ENCODE assay signal across 4 fruit fly cellular contexts in genomic region chrX:2977857-2978473, dm6.
A peak's percentile ranks its signal among the peaks of the same experiment; 100 is the strongest.
TF ChIP-seq lines count a peak whose summit lies in the region.

No protein-coding gene starts in this region.

- TF ChIP-seq CTCF in whole organism, embryonic (GFP tag; optimal IDR thresholded peaks at IDR 0.05; lab: Kevin White, UChicago): no peak

TF ChIP-seq in whole organism, embryonic, 481 proteins besides CTCF, POLR2A, EP300 and RAD21 (continues in another document):
- TF ChIP-seq Six4 (GFP tag; optimal IDR thresholded peaks at IDR 0.05; lab: Kevin White, UChicago) (no peak), peb (GFP tag; IDR thresholded peaks at IDR 0.05; lab: Robert Waterston, UW) (no peak), jigr1 (GFP tag; IDR thresholded peaks at IDR 0.05; lab: Robert Waterston, UW) (no peak), fd3F (GFP tag; optimal IDR thresholded peaks at IDR 0.05; lab: Kevin White, UChicago) (no peak), Lim3 (GFP tag; IDR thresholded peaks at IDR 0.05; lab: Robert Waterston, UW) (no peak), CG14441 (GFP tag; IDR thresholded peaks at IDR 0.05; lab: Robert Waterston, UW) (no peak), CG10267 (tag; optimal IDR thresholded peaks at IDR 0.05; lab: Kevin White, UChicago) (peak; percentile 34), CG17802 (tag; optimal IDR thresholded peaks at IDR 0.05; lab: Kevin White, UChicago) (no peak), pho (GFP tag; optimal IDR thresholded peaks at IDR 0.05; lab: Kevin White, UChicago) (no peak), CG18599 (GFP tag; optimal IDR thresholded peaks at IDR 0.05; lab: Kevin White, UChicago) (peak; percentile 40), NFAT (GFP tag; IDR thresholded peaks at IDR 0.05; lab: Robert Waterston, UW) (no peak), her (GFP tag; optimal IDR thresholded peaks at IDR 0.05; lab: Kevin White, UChicago) (no peak), B-H2 (GFP tag; optimal IDR thresholded peaks at IDR 0.05; lab: Kevin White, UChicago) (no peak), CG34376 (GFP tag; optimal IDR thresholded peaks at IDR 0.05; lab: Kevin White, UChicago) (no peak), odd (GFP tag; optimal IDR thresholded peaks at IDR 0.05; lab: Kevin White, UChicago) (no peak), D19A (tag; optimal IDR thresholded peaks at IDR 0.05; lab: Kevin White, UChicago) (peak; percentile 0), kni (GFP tag; optimal IDR thresholded peaks at IDR 0.05; lab: Kevin White, UChicago) (no peak), CG8765 (GFP tag; IDR thresholded peaks at IDR 0.05; lab: Robert Waterston, UW) (no peak), CG6175 (GFP tag; IDR thresholded peaks at IDR 0.05; lab: Robert Waterston, UW) (no peak), HLH4C (GFP tag; IDR thresholded peaks at IDR 0.05; lab: Robert Waterston, UW; ENCODE audit: partially characterized antibody) (no peak), Gsc (GFP tag; IDR thresholded peaks at IDR 0.05; lab: Robert Waterston, UW) (no peak), NC2β (GFP tag; optimal IDR thresholded peaks at IDR 0.05; lab: Kevin White, UChicago) (no peak), CG6813 (GFP tag; optimal IDR thresholded peaks at IDR 0.05; lab: Kevin White, UChicago) (peak; percentile 18), Xbp1 (GFP tag; optimal IDR thresholded peaks at IDR 0.05; lab: Kevin White, UChicago) (peak; percentile 49)

TF ChIP-seq in whole organism, prepupa, 60 proteins besides CTCF, POLR2A, EP300 and RAD21 (continues in another document):
- TF ChIP-seq CG9139 (GFP tag; optimal IDR thresholded peaks at IDR 0.05; lab: Kevin White, UChicago): peak; percentile 20
- peak; percentile 54 for TF ChIP-seq CG11762 (GFP tag; optimal IDR thresholded peaks at IDR 0.05; lab: Kevin White, UChicago; ENCODE audit: insufficient read depth)
- TF ChIP-seq CG8319 (GFP tag; optimal IDR thresholded peaks at IDR 0.05; lab: Kevin White, UChicago): peak; percentile 43
- peak; percentile 33 for TF ChIP-seq CG3032 (tag; optimal IDR thresholded peaks at IDR 0.05; lab: Kevin White, UChicago)
- peak; percentile 76 for TF ChIP-seq CG6163 (GFP tag; IDR thresholded peaks at IDR 0.05; lab: Robert Waterston, UW)
- TF ChIP-seq Blimp-1 (GFP tag; optimal IDR thresholded peaks at IDR 0.05; lab: Kevin White, UChicago): peak; percentile 14
- peak; percentile 30 for TF ChIP-seq CG1621 (tag; optimal IDR thresholded peaks at IDR 0.05; lab: Kevin White, UChicago)
- TF ChIP-seq achi (GFP tag; optimal IDR thresholded peaks at IDR 0.05; lab: Kevin White, UChicago): peak; percentile 68
- TF ChIP-seq CG16779 (tag; optimal IDR thresholded peaks at IDR 0.05; lab: Kevin White, UChicago): peak; percentile 17
- peak; percentile 64 for TF ChIP-seq pdm3 (GFP tag; optimal IDR thresholded peaks at IDR 0.05; lab: Kevin White, UChicago)
- TF ChIP-seq spab (GFP tag; optimal IDR thresholded peaks at IDR 0.05; lab: Kevin White, UChicago): peak; percentile 39
- TF ChIP-seq CG6854 (GFP tag; optimal IDR thresholded peaks at IDR 0.05; lab: Kevin White, UChicago): no peak
- peak; percentile 70 for TF ChIP-seq Met (GFP tag; optimal IDR thresholded peaks at IDR 0.05; lab: Kevin White, UChicago)
- TF ChIP-seq Hr38 (GFP tag; optimal IDR thresholded peaks at IDR 0.05; lab: Kevin White, UChicago): no peak
- TF ChIP-seq fd85E (GFP tag; optimal IDR thresholded peaks at IDR 0.05; lab: Kevin White, UChicago): no peak
- no peak for TF ChIP-seq dsx (GFP tag; optimal IDR thresholded peaks at IDR 0.05; lab: Kevin White, UChicago; ENCODE audit: poor library complexity, severe bottlenecking)
- TF ChIP-seq CG10669 (GFP tag; optimal IDR thresholded peaks at IDR 0.05; lab: Kevin White, UChicago): peak; percentile 48
- TF ChIP-seq Sox14 (GFP tag; optimal IDR thresholded peaks at IDR 0.05; lab: Kevin White, UChicago): peak; percentile 54
- TF ChIP-seq CG10631 (GFP tag; optimal IDR thresholded peaks at IDR 0.05; lab: Kevin White, UChicago): peak; percentile 58
- peak; percentile 61 for TF ChIP-seq Lpt (GFP tag; optimal IDR thresholded peaks at IDR 0.05; lab: Kevin White, UChicago)
- peak; percentile 60 for TF ChIP-seq Sox102F (GFP tag; optimal IDR thresholded peaks at IDR 0.05; lab: Kevin White, UChicago)
- peak in 1 of 2 experiments; percentile 30 for TF ChIP-seq salr (GFP tag; optimal IDR thresholded peaks at IDR 0.05; lab: Kevin White, UChicago)
- TF ChIP-seq CG6808 (GFP tag; optimal IDR thresholded peaks at IDR 0.05; lab: Kevin White, UChicago): peak; percentile 33

TF ChIP-seq in whole organism, pupa, 21 proteins besides CTCF, POLR2A, EP300 and RAD21:
- 0 out of 2 replicates have a peak, but pooled peaks have one; percentile 19 for TF ChIP-seq CG10348 (GFP tag; IDR thresholded peaks at IDR 0.05; lab: Robert Waterston, UW)
- TF ChIP-seq Snoo (tag; optimal IDR thresholded peaks at IDR 0.05; lab: Kevin White, UChicago): peak; percentile 50
- peak; percentile 40 for TF ChIP-seq CG15710 (tag; optimal IDR thresholded peaks at IDR 0.05; lab: Kevin White, UChicago)
- TF ChIP-seq CG14655 (GFP tag; optimal IDR thresholded peaks at IDR 0.05; lab: Kevin White, UChicago): peak; percentile 49
- peak; percentile 64 for TF ChIP-seq CG8159 (tag; optimal IDR thresholded peaks at IDR 0.05; lab: Kevin White, UChicago)
- TF ChIP-seq gl (tag; optimal IDR thresholded peaks at IDR 0.05; lab: Kevin White, UChicago): no peak
- TF ChIP-seq CG12605 (GFP tag; IDR thresholded peaks at IDR 0.05; lab: Robert Waterston, UW): no peak
- peak; percentile 67; the same call in 1 of the 2 replicates for TF ChIP-seq Ets98B (GFP tag; IDR thresholded peaks at IDR 0.05; lab: Robert Waterston, UW)
- peak; percentile 56 for TF ChIP-seq Pif1A (GFP tag; optimal IDR thresholded peaks at IDR 0.05; lab: Kevin White, UChicago)
- peak; percentile 79 for TF ChIP-seq CG4496 (GFP tag; IDR thresholded peaks at IDR 0.05; lab: Robert Waterston, UW)
- no peak for TF ChIP-seq D1 (tag; optimal IDR thresholded peaks at IDR 0.05; lab: Kevin White, UChicago)
- TF ChIP-seq CG17806 (tag; optimal IDR thresholded peaks at IDR 0.05; lab: Kevin White, UChicago): peak; percentile 57
- TF ChIP-seq CG9948 (tag; optimal IDR thresholded peaks at IDR 0.05; lab: Kevin White, UChicago): peak; percentile 41
- TF ChIP-seq CG34367 (tag; optimal IDR thresholded peaks at IDR 0.05; lab: Kevin White, UChicago): peak; percentile 49
- TF ChIP-seq rn (GFP tag; IDR thresholded peaks at IDR 0.05; lab: Robert Waterston, UW): 0 out of 2 replicates have a peak, but pooled peaks have one; percentile 21
- TF ChIP-seq fd96Ca (GFP tag; IDR thresholded peaks at IDR 0.05; lab: Robert Waterston, UW): peak; percentile 71
- peak; percentile 19 for TF ChIP-seq Pif1B (GFP tag; optimal IDR thresholded peaks at IDR 0.05; lab: Kevin White, UChicago)
- no peak for TF ChIP-seq EcR (GFP tag; optimal IDR thresholded peaks at IDR 0.05; lab: Kevin White, UChicago)
- peak; percentile 33 for TF ChIP-seq CG8301 (tag; optimal IDR thresholded peaks at IDR 0.05; lab: Kevin White, UChicago)
- peak; percentile 65 for TF ChIP-seq CG32121 (GFP tag; IDR thresholded peaks at IDR 0.05; lab: Robert Waterston, UW)
- no peak for TF ChIP-seq CG13204 (GFP tag; optimal IDR thresholded peaks at IDR 0.05; lab: Kevin White, UChicago)

TF ChIP-seq in whole organism, wandering third instar larva, 38 proteins besides CTCF, POLR2A, EP300 and RAD21:
- peak; percentile 22 for TF ChIP-seq br (GFP tag; optimal IDR thresholded peaks at IDR 0.05; lab: Kevin White, UChicago)
- TF ChIP-seq woc (GFP tag; optimal IDR thresholded peaks at IDR 0.05; lab: Kevin White, UChicago): peak; percentile 5
- TF ChIP-seq rgr (GFP tag; optimal IDR thresholded peaks at IDR 0.05; lab: Kevin White, UChicago): peak; percentile 55
- TF ChIP-seq foxo (GFP tag; optimal IDR thresholded peaks at IDR 0.05; lab: Kevin White, UChicago): peak in 1 of 2 experiments; percentile 73
- no peak for TF ChIP-seq tai (GFP tag; optimal IDR thresholded peaks at IDR 0.05; lab: Kevin White, UChicago)
- TF ChIP-seq lola (GFP tag; optimal IDR thresholded peaks at IDR 0.05; lab: Kevin White, UChicago): no peak
- TF ChIP-seq Abd-B (GFP tag; optimal IDR thresholded peaks at IDR 0.05; lab: Kevin White, UChicago): no peak
- TF ChIP-seq fru (GFP tag; optimal IDR thresholded peaks at IDR 0.05; lab: Kevin White, UChicago): peak; percentile 73
- TF ChIP-seq GATAd (GFP tag; optimal IDR thresholded peaks at IDR 0.05; lab: Kevin White, UChicago): no peak
- peak; percentile 56 for TF ChIP-seq h (GFP tag; optimal IDR thresholded peaks at IDR 0.05; lab: Kevin White, UChicago)
- TF ChIP-seq ey (GFP tag; optimal IDR thresholded peaks at IDR 0.05; lab: Kevin White, UChicago): peak; percentile 31
- TF ChIP-seq OdsH (GFP tag; optimal IDR thresholded peaks at IDR 0.05; lab: Kevin White, UChicago): peak; percentile 38
- TF ChIP-seq psq (GFP tag; optimal IDR thresholded peaks at IDR 0.05; lab: Kevin White, UChicago): peak; percentile 24
- no peak for TF ChIP-seq Dif (GFP tag; optimal IDR thresholded peaks at IDR 0.05; lab: Kevin White, UChicago; ENCODE audit: partially characterized antibody)
- no peak for TF ChIP-seq Hr83 (GFP tag; optimal IDR thresholded peaks at IDR 0.05; lab: Kevin White, UChicago; ENCODE audit: poor library complexity, severe bottlenecking)
- TF ChIP-seq dmrt93B (GFP tag; optimal IDR thresholded peaks at IDR 0.05; lab: Kevin White, UChicago): peak; percentile 5
- TF ChIP-seq N (GFP tag; optimal IDR thresholded peaks at IDR 0.05; lab: Kevin White, UChicago): no peak
- no peak for TF ChIP-seq CG32264 (GFP tag; optimal IDR thresholded peaks at IDR 0.05; lab: Kevin White, UChicago)
- TF ChIP-seq brk (GFP tag; optimal IDR thresholded peaks at IDR 0.05; lab: Kevin White, UChicago): no peak
- peak; percentile 34 for TF ChIP-seq Hnf4 (GFP tag; optimal IDR thresholded peaks at IDR 0.05; lab: Kevin White, UChicago)
- TF ChIP-seq sage (GFP tag; optimal IDR thresholded peaks at IDR 0.05; lab: Kevin White, UChicago): no peak
- no peak for TF ChIP-seq pan (optimal IDR thresholded peaks at IDR 0.05; lab: Kevin White, UChicago)
- peak; percentile 43 for TF ChIP-seq Sp1 (GFP tag; optimal IDR thresholded peaks at IDR 0.05; lab: Kevin White, UChicago)
- no peak for TF ChIP-seq usp (GFP tag; optimal IDR thresholded peaks at IDR 0.05; lab: Kevin White, UChicago)
- TF ChIP-seq HLH106 (tag; optimal IDR thresholded peaks at IDR 0.05; lab: Kevin White, UChicago): peak; percentile 36
- no peak for TF ChIP-seq Rel (GFP tag; optimal IDR thresholded peaks at IDR 0.05; lab: Kevin White, UChicago)
- TF ChIP-seq Rel (tag; optimal IDR thresholded peaks at IDR 0.05; lab: Kevin White, UChicago): no peak

Comparison
In these comparisons a context has a peak if more than half of its experiments do, and no peak if none do; other contexts are left out.
1. Of the 7 proteins assayed by ChIP-seq in both whole organism, embryonic and whole organism, prepupa: peak only in whole organism, embryonic: none; only in whole organism, prepupa: CG16779, Hr39 and Lpt; in both: Blimp-1 and Sox102F; in neither: 2.